Fruit fly (Drosophila melanogaster) whole organism, embryonic: ENCODE measurements around the gene MTF-1.

Experiments used
- CG10462 ChIP-seq: fragments of 200-800 bp; sonication (Bioruptor generic); optimal IDR thresholded peaks from 2 replicates; lab custom pipeline; 2016; ENCODE audit warnings: missing biosample characterization, missing genetic modification characterization
- CG12236 ChIP-seq: fragments of 200-800 bp; sonication (Bioruptor generic); optimal IDR thresholded peaks from 2 replicates; lab custom pipeline; 2016; ENCODE audit warnings: missing biosample characterization, missing genetic modification characterization
- CG15011 ChIP-seq: fragments of 200-800 bp; sonication (Bioruptor generic); optimal IDR thresholded peaks from 3 replicates; lab custom pipeline; 2018; ENCODE audit warnings: missing biosample characterization, mild to moderate bottlenecking, missing genetic modification characterization
- CG15514 ChIP-seq: fragments of 200-800 bp; sonication (Bioruptor generic); optimal IDR thresholded peaks from 3 replicates; lab custom pipeline; 2017; ENCODE audit warnings: missing biosample characterization, missing genetic modification characterization, mild to moderate bottlenecking, moderate library complexity, missing genetic modification reagents
- CG31224 ChIP-seq: fragments of 200-800 bp; sonication (Bioruptor generic); IDR thresholded peaks from 2 replicates; pipeline ENCODE4 v1.3.6; 2022; ENCODE audit warnings: missing biosample characterization, missing genetic modification characterization
- CG32532 ChIP-seq: fragments of 200-800 bp; sonication (Bioruptor generic); IDR thresholded peaks from 2 replicates; pipeline ENCODE4 v1.3.6; 2022; ENCODE audit warnings: missing biosample characterization, missing genetic modification characterization
- CG33213 ChIP-seq: fragments of 200-800 bp; sonication (Bioruptor generic); optimal IDR thresholded peaks from 3 replicates; lab custom pipeline; 2016; ENCODE audit warnings: missing biosample characterization, missing genetic modification characterization
- CG4730 ChIP-seq: fragments of 200-800 bp; sonication (Bioruptor generic); IDR thresholded peaks from 2 replicates; pipeline ENCODE4 v1.3.6; 2022; ENCODE audit warnings: missing biosample characterization, missing genetic modification characterization
- CG6254 ChIP-seq: fragments of 200-800 bp; sonication (Bioruptor generic); optimal IDR thresholded peaks from 3 replicates; lab custom pipeline; 2017; ENCODE audit warnings: mild to moderate bottlenecking, missing biosample characterization, missing genetic modification reagents, missing genetic modification characterization
- CG7839 ChIP-seq: fragments of 200-800 bp; sonication (Bioruptor generic); optimal IDR thresholded peaks from 3 replicates; lab custom pipeline; 2018; ENCODE audit warnings: missing biosample characterization, mild to moderate bottlenecking, missing genetic modification characterization, moderate library complexity
- CG8281 ChIP-seq: fragments of 200-800 bp; sonication (Bioruptor generic); optimal IDR thresholded peaks from 2 replicates; lab custom pipeline; 2018; ENCODE audit warnings: missing biosample characterization, mild to moderate bottlenecking, missing genetic modification characterization, moderate library complexity
- CG8388 ChIP-seq: fragments of 200-800 bp; sonication (Bioruptor generic); optimal IDR thresholded peaks from 2 replicates; lab custom pipeline; 2019; ENCODE audit warnings: missing biosample characterization, mild to moderate bottlenecking, missing genetic modification characterization, moderate library complexity
- CG8765 ChIP-seq: fragments of 200-800 bp; sonication (Bioruptor generic); IDR thresholded peaks from 2 replicates; pipeline ENCODE4 v1.3.6; 2022; ENCODE audit warnings: missing biosample characterization, missing genetic modification characterization
- CG9609 ChIP-seq: fragments of 200-800 bp; sonication (Bioruptor generic); optimal IDR thresholded peaks from 3 replicates; lab custom pipeline; 2016; ENCODE audit warnings: missing biosample characterization, missing genetic modification characterization
- CG9797 ChIP-seq: fragments of 200-800 bp; sonication (Bioruptor generic); optimal IDR thresholded peaks from 3 replicates; lab custom pipeline; 2018; ENCODE audit warnings: missing biosample characterization, mild to moderate bottlenecking, missing genetic modification characterization
- CG9932 ChIP-seq: fragments of 200-800 bp; sonication (Bioruptor generic); IDR thresholded peaks from 2 replicates; pipeline ENCODE4 v1.3.6; 2022; ENCODE audit warnings: missing biosample characterization, missing genetic modification characterization
- CTCF ChIP-seq: fragments of 200-800 bp; sonication (Bioruptor generic); optimal IDR thresholded peaks from 2 replicates; lab custom pipeline; 2017; ENCODE audit warnings: missing biosample characterization, mild to moderate bottlenecking, missing genetic modification characterization, moderate library complexity
- Camta ChIP-seq: fragments of 200-800 bp; sonication (Bioruptor generic); optimal IDR thresholded peaks from 2 replicates; lab custom pipeline; 2016; ENCODE audit warnings: missing biosample characterization, missing genetic modification characterization
- Dek ChIP-seq: fragments of 200-800 bp; sonication (Bioruptor generic); optimal IDR thresholded peaks from 3 replicates; lab custom pipeline; 2019; ENCODE audit warnings: missing biosample characterization, mild to moderate bottlenecking, missing genetic modification characterization, moderate library complexity
- Dp ChIP-seq: fragments of 200-800 bp; sonication (Bioruptor generic); optimal IDR thresholded peaks from 2 replicates; lab custom pipeline; 2018; ENCODE audit warnings: missing biosample characterization, mild to moderate bottlenecking, missing genetic modification characterization, moderate library complexity
- Eip74EF ChIP-seq, 2 experiments: fragments of 200-800 bp in 1 of 2; fragments of >200 bp in 1 of 2; sonication (Bioruptor generic) in 1 of 2; optimal IDR thresholded peaks; 2 replicates each; lab custom pipeline; 2017 to 2019; ENCODE audit warnings: missing biosample characterization in 2 of 2, missing genetic modification characterization in 2 of 2, mild to moderate bottlenecking in 1 of 2, moderate library complexity in 1 of 2
- HLH3B ChIP-seq: fragments of 200-800 bp; sonication (Bioruptor generic); IDR thresholded peaks from 2 replicates; pipeline ENCODE4 v1.3.6; 2022; ENCODE audit warnings: missing biosample characterization, missing genetic modification characterization
- HLHmδ ChIP-seq: fragments of 200-800 bp; sonication (Bioruptor generic); optimal IDR thresholded peaks from 2 replicates; lab custom pipeline; 2018; ENCODE audit warnings: missing biosample characterization, mild to moderate bottlenecking, missing genetic modification characterization, moderate library complexity
- Jarid2 ChIP-seq: fragments of 200-800 bp; sonication (Bioruptor generic); optimal IDR thresholded peaks from 3 replicates; lab custom pipeline; 2017; ENCODE audit warnings: mild to moderate bottlenecking, missing biosample characterization, missing genetic modification reagents, missing genetic modification characterization
- Lim3 ChIP-seq: fragments of 200-800 bp; sonication (Bioruptor generic); IDR thresholded peaks from 2 replicates; pipeline ENCODE4 v1.3.6; 2022; ENCODE audit warnings: missing biosample characterization, missing genetic modification characterization
- Mrtf ChIP-seq: fragments of 200-800 bp; sonication (Bioruptor generic); IDR thresholded peaks from 3 replicates; pipeline ENCODE4 v1.3.6; 2022; ENCODE audit warnings: missing biosample characterization, missing genetic modification characterization
- Optix ChIP-seq: fragments of 200-800 bp; sonication (Bioruptor generic); IDR thresholded peaks from 3 replicates; pipeline ENCODE4 v1.3.6; 2022; ENCODE audit warnings: missing biosample characterization, missing genetic modification characterization
- PHDP ChIP-seq: fragments of 200-800 bp; sonication (Bioruptor generic); optimal IDR thresholded peaks from 3 replicates; lab custom pipeline; 2018; ENCODE audit warnings: missing biosample characterization, mild to moderate bottlenecking, missing genetic modification characterization, moderate library complexity
- Rx ChIP-seq: fragments of 200-800 bp; sonication (Bioruptor generic); IDR thresholded peaks from 2 replicates; pipeline ENCODE4 v1.3.6; 2022; ENCODE audit warnings: missing biosample characterization, missing genetic modification characterization
- Spps ChIP-seq: fragments of 200-800 bp; sonication (Bioruptor generic); optimal IDR thresholded peaks from 2 replicates; lab custom pipeline; 2018; ENCODE audit warnings: missing biosample characterization, mild to moderate bottlenecking, missing genetic modification characterization
- al ChIP-seq: fragments of 200-800 bp; sonication (Bioruptor generic); IDR thresholded peaks from 2 replicates; pipeline ENCODE4 v1.3.6; 2022; ENCODE audit warnings: missing biosample characterization, missing genetic modification characterization
- az2 ChIP-seq: fragments of 200-800 bp; sonication (Bioruptor generic); optimal IDR thresholded peaks from 3 replicates; lab custom pipeline; 2016; ENCODE audit warnings: missing biosample characterization, missing genetic modification characterization
- ci ChIP-seq: fragments of 200-800 bp; sonication (Bioruptor generic); IDR thresholded peaks from 3 replicates; pipeline ENCODE4 v1.3.6; 2022; ENCODE audit warnings: missing biosample characterization, missing genetic modification characterization
- crc ChIP-seq: fragments of 200-800 bp; sonication (Bioruptor generic); optimal IDR thresholded peaks from 2 replicates; lab custom pipeline; 2016; ENCODE audit warnings: missing biosample characterization, missing genetic modification characterization
- crol ChIP-seq: fragments of 200-800 bp; sonication (Bioruptor generic); IDR thresholded peaks from 2 replicates; pipeline ENCODE4 v1.3.6; 2022; ENCODE audit warnings: missing biosample characterization, missing genetic modification characterization
- dati ChIP-seq: fragments of 200-800 bp; sonication (Bioruptor generic); IDR thresholded peaks from 2 replicates; pipeline ENCODE4 v1.3.6; 2022; ENCODE audit warnings: missing biosample characterization, missing genetic modification characterization
- hkb ChIP-seq, 2 experiments: fragments of 200-800 bp in 1 of 2; fragments of >200 bp in 1 of 2; sonication (Bioruptor generic) in 1 of 2; IDR thresholded peaks in 1 of 2; optimal IDR thresholded peaks in 1 of 2; 2 replicates each; pipeline versions ENCODE4 v1.3.6 to Lab custom; 2017 to 2022; ENCODE audit warnings: missing biosample characterization in 1 of 2, missing genetic modification characterization in 1 of 2
- kni ChIP-seq: fragments of 200-800 bp; sonication (Bioruptor generic); optimal IDR thresholded peaks from 3 replicates; lab custom pipeline; 2017; ENCODE audit warnings: mild to moderate bottlenecking, missing biosample characterization, missing genetic modification reagents, missing genetic modification characterization
- lab ChIP-seq: fragments of 200-800 bp; sonication (Bioruptor generic); optimal IDR thresholded peaks from 3 replicates; lab custom pipeline; 2017; ENCODE audit warnings: missing biosample characterization, missing genetic modification characterization, mild to moderate bottlenecking, moderate library complexity, missing genetic modification reagents
- lola ChIP-seq, 3 experiments: fragments of >200 bp in 2 of 3; fragments of 200-800 bp in 1 of 3; sonication (Bioruptor generic) in 1 of 3; optimal IDR thresholded peaks; 2 replicates each; lab custom pipeline; 2017 to 2019; ENCODE audit warnings: missing biosample characterization in 3 of 3, missing genetic modification characterization in 3 of 3, mild to moderate bottlenecking in 1 of 3, moderate library complexity in 1 of 3
- pros ChIP-seq: fragments of 200-800 bp; sonication (Bioruptor generic); optimal IDR thresholded peaks from 3 replicates; lab custom pipeline; 2019; ENCODE audit warnings: missing biosample characterization, mild to moderate bottlenecking, missing genetic modification characterization, moderate library complexity
- schlank ChIP-seq: fragments of 200-800 bp; sonication (Bioruptor generic); optimal IDR thresholded peaks from 2 replicates; lab custom pipeline; 2018; ENCODE audit warnings: missing biosample characterization, mild to moderate bottlenecking, missing genetic modification characterization
- scrt ChIP-seq: fragments of 200-800 bp; sonication (Bioruptor generic); optimal IDR thresholded peaks from 2 replicates; lab custom pipeline; 2018; ENCODE audit warnings: missing biosample characterization, mild to moderate bottlenecking, missing genetic modification characterization, moderate library complexity
- sens ChIP-seq: fragments of 200-800 bp; sonication (Bioruptor generic); peaks from one replicate; lab custom pipeline; 2016; ENCODE audit warnings: missing biosample characterization, missing genetic modification characterization
- sna ChIP-seq: fragments of 200-800 bp; sonication (Bioruptor generic); IDR thresholded peaks from 2 replicates; pipeline ENCODE4 v1.3.6; 2022; ENCODE audit warnings: missing biosample characterization, missing genetic modification characterization; ENCODE audit not compliant: partially characterized antibody
- tio ChIP-seq: fragments of 200-800 bp; sonication (Bioruptor generic); optimal IDR thresholded peaks from 2 replicates; lab custom pipeline; 2017; ENCODE audit warnings: missing biosample characterization, missing genetic modification characterization, inconsistent platforms
- ttk ChIP-seq: fragments of 200-800 bp; sonication (Bioruptor generic); IDR thresholded peaks from 2 replicates; pipeline ENCODE4 v2.1.2; 2022; ENCODE audit warnings: missing biosample characterization, missing genetic modification characterization
- unpg ChIP-seq: fragments of 200-800 bp; sonication (Bioruptor generic); optimal IDR thresholded peaks from 3 replicates; lab custom pipeline; 2018; ENCODE audit warnings: missing biosample characterization, mild to moderate bottlenecking, missing genetic modification characterization, moderate library complexity
- wor ChIP-seq: fragments of 200-800 bp; sonication (Bioruptor generic); IDR thresholded peaks from 2 replicates; pipeline ENCODE4 v1.3.6; 2022; ENCODE audit warnings: missing biosample characterization, missing genetic modification characterization
- z ChIP-seq: fragments of 200-800 bp; sonication (Bioruptor generic); IDR thresholded peaks from 3 replicates; pipeline ENCODE4 v1.3.6; 2022; ENCODE audit warnings: missing biosample characterization, missing genetic modification characterization

The MTF-1 gene

dm6 chr3L:9461670-9462246 is 31.6 kb downstream of the MTF-1 start (continued):
- TF ChIP-seq CG4730 (no peak), sna (GFP tag; lab: Robert Waterston, UW) (no peak), CG31224 (GFP tag; lab: Robert Waterston, UW) (no peak), Jarid2 (GFP tag; lab: Kevin White, UChicago) (peak; percentile 10), CG33213 (peak; percentile 29), hkb (optimal IDR thresholded peaks at IDR 0.05; lab: Kevin White, UChicago) (no peak), hkb (GFP tag; IDR thresholded peaks at IDR 0.05; lab: Robert Waterston, UW) (peak; percentile 69), Mrtf (GFP tag; lab: Robert Waterston, UW) (peak; percentile 57; the same call in 1 of the 3 replicates), pros (GFP tag; lab: Kevin White, UChicago) (peak; percentile 73), Spps (tag; lab: Kevin White, UChicago) (peak; percentile 12), Camta (no peak), CG15514 (GFP tag; lab: Kevin White, UChicago) (peak; percentile 21), HLH3B (GFP tag; lab: Robert Waterston, UW) (no peak), Rx (GFP tag; lab: Robert Waterston, UW) (no peak), Optix (no peak), CG8765 (GFP tag; lab: Robert Waterston, UW) (0 out of 2 replicates have a peak, but pooled peaks have one; percentile 21), dati (no peak), CG9797 (GFP tag; lab: Kevin White, UChicago) (no peak), CG9932 (GFP tag; lab: Robert Waterston, UW) (peak; percentile 20; the same call in 1 of the 2 replicates), lola (GFP tag; optimal IDR thresholded peaks at IDR 0.05; lab: Kevin White, UChicago) (no peak), schlank (tag; lab: Kevin White, UChicago) (no peak), CG15011 (GFP tag; lab: Kevin White, UChicago) (no peak), CG32532 (GFP tag; lab: Robert Waterston, UW) (peak; percentile 62), CTCF (GFP tag; lab: Kevin White, UChicago) (no peak), HLHmδ (peak; percentile 32), Dp (no peak), CG12236 (peak; percentile 5), CG10462 (GFP tag; lab: Kevin White, UChicago) (no peak), Lim3 (no peak), CG8388 (GFP tag; lab: Kevin White, UChicago) (no peak), CG9609 (peak; percentile 36), lab (GFP tag; lab: Kevin White, UChicago) (no peak), PHDP (peak; percentile 2), CG6254 (no peak), Eip74EF (GFP tag; optimal IDR thresholded peaks at IDR 0.05; lab: Kevin White, UChicago) (no peak), Dek (tag; lab: Kevin White, UChicago) (no peak), sens (GFP tag; lab: Kevin White, UChicago) (peak; percentile 87), crol (GFP tag; lab: Robert Waterston, UW) (0 out of 2 replicates have a peak, but pooled peaks have one; percentile 9), CG7839 (tag; lab: Kevin White, UChicago) (peak; percentile 38), z (GFP tag; lab: Robert Waterston, UW) (no peak), CG8281 (no peak), scrt (GFP tag; lab: Kevin White, UChicago) (no peak), ttk (GFP tag; lab: Robert Waterston, UW) (0 out of 2 replicates have a peak, but pooled peaks have one; percentile 14), crc (no peak), ci (GFP tag; lab: Robert Waterston, UW) (peak; percentile 73; the same call in 2 of the 3 replicates), kni (GFP tag; lab: Kevin White, UChicago) (peak; percentile 87), az2 (GFP tag; lab: Kevin White, UChicago) (no peak), al (GFP tag; lab: Robert Waterston, UW) (0 out of 2 replicates have a peak, but pooled peaks have one; percentile 20), tio (GFP tag; lab: Kevin White, UChicago) (no peak), wor (GFP tag; lab: Robert Waterston, UW) (no peak; the same call in 1 of the 2 replicates), unpg (GFP tag; lab: Kevin White, UChicago) (peak; percentile 47)
